Fruit fly (Drosophila melanogaster): ENCODE results near the gene grn.

The grn gene

dm6 chr3R:8122198-8122970 is 58.9 kb downstream of the grn start, which contains the start of gene CG7878 (continued):
- no peak for TF ChIP-seq salm (tag; optimal IDR thresholded peaks at IDR 0.05)
- TF ChIP-seq CG13894 (tag; optimal IDR thresholded peaks at IDR 0.05), result peak; percentile 79
- TF ChIP-seq danr (GFP tag; IDR thresholded peaks at IDR 0.05), result no peak
- peak; percentile 51 for TF ChIP-seq pho (GFP tag; optimal IDR thresholded peaks at IDR 0.05)
- peak; percentile 76 for TF ChIP-seq CG11456 (GFP tag; IDR thresholded peaks at IDR 0.05)
- peak; percentile 29 for TF ChIP-seq Six4 (GFP tag; optimal IDR thresholded peaks at IDR 0.05)
- TF ChIP-seq CG14441 (GFP tag; IDR thresholded peaks at IDR 0.05), result peak; percentile 39; the same call in 1 of the 2 replicates
- peak; percentile 75; the same call in 2 of the 3 replicates for TF ChIP-seq CG11560 (tag; IDR thresholded peaks at IDR 0.05)
- TF ChIP-seq Kr (GFP tag; optimal IDR thresholded peaks at IDR 0.05), result no peak
- TF ChIP-seq mam (GFP tag; optimal IDR thresholded peaks at IDR 0.05), result peak; percentile 78
- peak; percentile 59; the same call in 2 of the 3 replicates for TF ChIP-seq ci (GFP tag; IDR thresholded peaks at IDR 0.05)
- peak; percentile 84 for TF ChIP-seq CG9932 (GFP tag; IDR thresholded peaks at IDR 0.05)
- TF ChIP-seq lab (GFP tag; optimal IDR thresholded peaks at IDR 0.05), result peak; percentile 71
- TF ChIP-seq HmgZ (tag; optimal IDR thresholded peaks at IDR 0.05), result peak; percentile 63
- peak; percentile 40 for TF ChIP-seq kni (GFP tag; optimal IDR thresholded peaks at IDR 0.05)
- TF ChIP-seq pros (GFP tag; optimal IDR thresholded peaks at IDR 0.05), result no peak
- TF ChIP-seq Fer2 (tag; optimal IDR thresholded peaks at IDR 0.05), result peak; percentile 37
- TF ChIP-seq slbo (GFP tag; IDR thresholded peaks at IDR 0.05), result peak; percentile 78
- no peak for TF ChIP-seq Hr78 (GFP tag; optimal IDR thresholded peaks at IDR 0.05)
- no peak for TF ChIP-seq Jarid2 (GFP tag; optimal IDR thresholded peaks at IDR 0.05)
- peak; percentile 55 for TF ChIP-seq CG2712 (tag; optimal IDR thresholded peaks at IDR 0.05)
- peak; percentile 53 for TF ChIP-seq CG9727 (GFP tag; optimal IDR thresholded peaks at IDR 0.05)
- no peak for TF ChIP-seq CG12219 (GFP tag; optimal IDR thresholded peaks at IDR 0.05)
- peak; percentile 25 for TF ChIP-seq CG7786 (GFP tag; optimal IDR thresholded peaks at IDR 0.05)
- peak; percentile 78 for TF ChIP-seq hb (GFP tag; IDR thresholded peaks at IDR 0.05; ENCODE audit: partially characterized antibody)
- TF ChIP-seq Gsc (GFP tag; IDR thresholded peaks at IDR 0.05), result no peak
- peak; percentile 34 for TF ChIP-seq Camta (GFP tag; optimal IDR thresholded peaks at IDR 0.05)
- TF ChIP-seq ATbp (GFP tag; optimal IDR thresholded peaks at IDR 0.05), result no peak
- 0 out of 2 replicates have a peak, but pooled peaks have one; percentile 35 for TF ChIP-seq CG11085 (GFP tag; IDR thresholded peaks at IDR 0.05)
- peak; percentile 10 for TF ChIP-seq CG10979 (tag; optimal IDR thresholded peaks at IDR 0.05)
- peak; percentile 85 for TF ChIP-seq CG15514 (GFP tag; optimal IDR thresholded peaks at IDR 0.05)
- TF ChIP-seq CG34422 (GFP tag; IDR thresholded peaks at IDR 0.05), result peak; percentile 58; the same call in 1 of the 3 replicates
- no peak for TF ChIP-seq CG18011 (GFP tag; optimal IDR thresholded peaks at IDR 0.05)
- TF ChIP-seq gsb (GFP tag; IDR thresholded peaks at IDR 0.05), result no peak
- peak; percentile 48; the same call in 1 of the 2 replicates for TF ChIP-seq Atf6 (GFP tag; IDR thresholded peaks at IDR 0.05)
- TF ChIP-seq CG2678 (tag; optimal IDR thresholded peaks at IDR 0.05), result peak; percentile 55
- no peak for TF ChIP-seq CG18764 (GFP tag; optimal IDR thresholded peaks at IDR 0.05)
- TF ChIP-seq Ada2b (GFP tag; IDR thresholded peaks at IDR 0.05), result peak; percentile 55; the same call in 1 of the 2 replicates
- no peak for TF ChIP-seq wek (GFP tag; optimal IDR thresholded peaks at IDR 0.05)
- peak; percentile 9 for TF ChIP-seq fd96Cb (tag; optimal IDR thresholded peaks at IDR 0.05)
- peak; percentile 54 for TF ChIP-seq CG18599 (GFP tag; optimal IDR thresholded peaks at IDR 0.05)
- peak; percentile 83 for TF ChIP-seq nerfin-2 (GFP tag; IDR thresholded peaks at IDR 0.05; ENCODE audit: partially characterized antibody)
- TF ChIP-seq CG17912 (GFP tag; optimal IDR thresholded peaks at IDR 0.05), result peak; percentile 28
- TF ChIP-seq CG1233 (GFP tag; optimal IDR thresholded peaks at IDR 0.05), result peak; percentile 5
- peak; percentile 22 for TF ChIP-seq lbe (GFP tag; optimal IDR thresholded peaks at IDR 0.05)
- TF ChIP-seq pita (GFP tag; optimal IDR thresholded peaks at IDR 0.05), result no peak
- TF ChIP-seq Dbx (GFP tag; IDR thresholded peaks at IDR 0.05), result peak; percentile 81; the same call in 2 of the 3 replicates
- peak; percentile 37 for TF ChIP-seq CG1603 (tag; optimal IDR thresholded peaks at IDR 0.05)

Measured in whole organism, embryonic.